Fruit fly (Drosophila melanogaster): ENCODE measurements around the gene ssp2.

The ssp2 gene

DNA sequence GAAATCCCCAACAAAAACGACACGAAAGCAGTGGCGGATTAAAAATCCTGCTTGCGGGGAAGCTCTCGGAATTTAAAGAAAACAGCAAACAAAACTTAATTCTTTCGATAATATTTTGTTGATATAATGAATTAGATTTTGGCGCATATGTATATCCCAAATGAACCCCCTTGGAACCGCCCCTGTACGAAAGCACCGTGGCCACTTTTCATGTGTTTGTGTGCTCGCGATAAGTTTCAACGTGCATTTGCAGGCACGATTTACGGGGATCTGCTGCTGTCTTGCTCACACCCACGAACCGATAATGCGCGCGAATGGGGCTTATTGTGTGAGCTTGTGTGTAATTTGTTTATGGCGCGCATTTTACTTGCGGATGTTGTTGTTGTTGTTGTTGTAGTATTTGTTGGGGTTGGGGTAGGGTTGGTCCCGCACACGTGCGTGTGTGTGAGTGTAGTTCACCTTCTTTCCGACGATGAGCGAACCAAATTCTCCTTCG lies 40.0 kb downstream of the ssp2 start (continued):
- TF ChIP-seq CG12659 (GFP tag; optimal IDR thresholded peaks at IDR 0.05) = peak; percentile 96
- TF ChIP-seq Scr (GFP tag; IDR thresholded peaks at IDR 0.05; ENCODE audit: partially characterized antibody) = no peak
- peak; percentile 97 for TF ChIP-seq mam (GFP tag; optimal IDR thresholded peaks at IDR 0.05)
- peak; percentile 97 for TF ChIP-seq bab2 (GFP tag; optimal IDR thresholded peaks at IDR 0.05)
- peak; percentile 87 for TF ChIP-seq disco-r (GFP tag; optimal IDR thresholded peaks at IDR 0.05)
- TF ChIP-seq CG6854 (GFP tag; optimal IDR thresholded peaks at IDR 0.05) = peak; percentile 87
- TF ChIP-seq yki (optimal IDR thresholded peaks at IDR 0.05) = no peak
- TF ChIP-seq gsb (GFP tag; IDR thresholded peaks at IDR 0.05) = peak; percentile 83
- TF ChIP-seq CG43689 (GFP tag; IDR thresholded peaks at IDR 0.05) = peak; percentile 92
- TF ChIP-seq TFAM (GFP tag; optimal IDR thresholded peaks at IDR 0.05) = peak; percentile 78
- no peak for TF ChIP-seq HLHmδ (GFP tag; optimal IDR thresholded peaks at IDR 0.05)
- TF ChIP-seq Nf-YC (tag; optimal IDR thresholded peaks at IDR 0.05) = peak; percentile 44
- TF ChIP-seq CG1233 (GFP tag; optimal IDR thresholded peaks at IDR 0.05) = peak; percentile 93
- no peak for TF ChIP-seq sqz (GFP tag; optimal IDR thresholded peaks at IDR 0.05)
- TF ChIP-seq Sox102F (GFP tag; optimal IDR thresholded peaks at IDR 0.05) = peak; percentile 98
- TF ChIP-seq CG14014 (GFP tag; IDR thresholded peaks at IDR 0.05) = peak; percentile 96
- no peak for TF ChIP-seq tna (GFP tag; IDR thresholded peaks at IDR 0.05; ENCODE audit: partially characterized antibody)
- peak; percentile 94 for TF ChIP-seq CG5953 (GFP tag; IDR thresholded peaks at IDR 0.05)
- peak; percentile 83 for TF ChIP-seq GATAe (GFP tag; conservative IDR thresholded peaks at IDR 0.05)
- TF ChIP-seq aop (GFP tag; IDR thresholded peaks at IDR 0.05) = peak; percentile 94
- peak; percentile 91 for TF ChIP-seq cwo (GFP tag; optimal IDR thresholded peaks at IDR 0.05)
- TF ChIP-seq CG11504 (tag; optimal IDR thresholded peaks at IDR 0.05) = peak; percentile 96
- TF ChIP-seq CG8944 (GFP tag; optimal IDR thresholded peaks at IDR 0.05) = peak; percentile 96
- TF ChIP-seq CG12104 (GFP tag; optimal IDR thresholded peaks at IDR 0.05) = peak; percentile 88
- peak; percentile 87 for TF ChIP-seq CG7987 (GFP tag; optimal IDR thresholded peaks at IDR 0.05)
- TF ChIP-seq CG12942 (GFP tag; optimal IDR thresholded peaks at IDR 0.05) = peak; percentile 94
- peak; percentile 93 for TF ChIP-seq Sox100B (GFP tag; optimal IDR thresholded peaks at IDR 0.05)
- no peak for TF ChIP-seq grn (GFP tag; optimal IDR thresholded peaks at IDR 0.05)
- peak; percentile 85 for TF ChIP-seq CG13775 (GFP tag; optimal IDR thresholded peaks at IDR 0.05)
- peak; percentile 73 for TF ChIP-seq Sry-δ (GFP tag; optimal IDR thresholded peaks at IDR 0.05)
- TF ChIP-seq sens-2 (GFP tag; IDR thresholded peaks at IDR 0.05) = peak; percentile 86
- TF ChIP-seq CG11560 (tag; IDR thresholded peaks at IDR 0.05) = peak; percentile 79
- peak; percentile 90 for TF ChIP-seq pb (GFP tag; optimal IDR thresholded peaks at IDR 0.05)
- TF ChIP-seq CG14667 (GFP tag; IDR thresholded peaks at IDR 0.05) = peak; percentile 79
- TF ChIP-seq ftz-f1 (GFP tag; optimal IDR thresholded peaks at IDR 0.05) = peak; percentile 91
- no peak for TF ChIP-seq sna (GFP tag; IDR thresholded peaks at IDR 0.05; ENCODE audit: partially characterized antibody)
- peak; percentile 95 for TF ChIP-seq chn (GFP tag; optimal IDR thresholded peaks at IDR 0.05)
- TF ChIP-seq CG10654 (GFP tag; optimal IDR thresholded peaks at IDR 0.05) = peak; percentile 94
- peak; percentile 91 for TF ChIP-seq CG31388 (GFP tag; optimal IDR thresholded peaks at IDR 0.05)
- TF ChIP-seq cas (GFP tag; IDR thresholded peaks at IDR 0.05) = peak; percentile 83
- peak; percentile 88 for TF ChIP-seq Hmx (GFP tag; optimal IDR thresholded peaks at IDR 0.05)
- peak; percentile 98 for TF ChIP-seq CG2199 (GFP tag; IDR thresholded peaks at IDR 0.05)
- peak; percentile 87 for TF ChIP-seq CG9876 (GFP tag; optimal IDR thresholded peaks at IDR 0.05)
- TF ChIP-seq CG2129 (GFP tag; IDR thresholded peaks at IDR 0.05; ENCODE audit: partially characterized antibody) = no peak
- no peak for TF ChIP-seq sc (optimal IDR thresholded peaks at IDR 0.05)
- peak; percentile 85 for TF ChIP-seq sc (GFP tag; optimal IDR thresholded peaks at IDR 0.05)
- no peak for TF ChIP-seq pfk (GFP tag; optimal IDR thresholded peaks at IDR 0.05)
- peak; percentile 7 for TF ChIP-seq pzg (GFP tag; optimal IDR thresholded peaks at IDR 0.05)
- TF ChIP-seq ken (GFP tag; IDR thresholded peaks at IDR 0.05) = peak; percentile 99
- TF ChIP-seq knrl (GFP tag; IDR thresholded peaks at IDR 0.05; ENCODE audit: partially characterized antibody) = 0 out of 3 replicates have a peak, but pooled peaks have one; percentile 12
- peak; percentile 94 for TF ChIP-seq jumu (GFP tag; optimal IDR thresholded peaks at IDR 0.05)
